Worm (Caenorhabditis elegans) whole organism, L4 larva: Measurements from ENCODE around the gene T05C7.7.

ENCODE experiments used
- ces-1 ChIP-seq: fragments of 150-350 bp; sonication (generic microtip); optimal IDR thresholded peaks from 4 replicates; lab custom pipeline; 2014; ENCODE audit warnings: missing biosample characterization, missing genetic modification reagents, missing genetic modification characterization
- dmd-8 ChIP-seq: fragments of 200-800 bp; sonication (Bioruptor generic); IDR thresholded peaks from 2 replicates; pipeline ENCODE4 v1.3.6; 2022; ENCODE audit warnings: missing genetic modification characterization, missing compliant biosample characterization
- dmd-9 ChIP-seq: fragments of 200-800 bp; sonication (Bioruptor generic); IDR thresholded peaks from 2 replicates; pipeline ENCODE4 v1.3.6; 2022; ENCODE audit warnings: missing genetic modification reagents, missing genetic modification characterization, missing compliant biosample characterization
- mxl-2 ChIP-seq: fragments of 200-800 bp; sonication (Bioruptor generic); conservative IDR thresholded peaks from 2 replicates; pipeline ENCODE4 v1.3.6; 2022; ENCODE audit warnings: missing genetic modification reagents, missing genetic modification characterization, missing compliant biosample characterization
- nhr-48 ChIP-seq: sonication (generic microtip); optimal IDR thresholded peaks from 2 replicates; lab custom pipeline; 2016; ENCODE audit warnings: mild to moderate bottlenecking, missing genetic modification characterization, missing compliant biosample characterization
- php-3 ChIP-seq: fragments of 200-800 bp; sonication (Bioruptor generic); IDR thresholded peaks from 2 replicates; pipeline ENCODE4 v1.3.6; 2022; ENCODE audit warnings: missing genetic modification reagents, missing genetic modification characterization, missing compliant biosample characterization
- rbr-2 ChIP-seq: sonication (generic microtip); optimal IDR thresholded peaks from 2 replicates; lab custom pipeline; 2016; ENCODE audit warnings: missing genotype, missing genetic modification characterization, missing compliant biosample characterization
- snpc-4 ChIP-seq: fragments of 150-350 bp; optimal IDR thresholded peaks from 2 replicates; lab custom pipeline; 2014; ENCODE audit warnings: missing biosample characterization, missing genetic modification characterization
- unc-62 ChIP-seq, 3 experiments: fragments of 150-350 bp in 1 of 3; sonication (generic microtip); optimal IDR thresholded peaks in 2 of 3; peaks in 1 of 3; 1 replicate in 1 of 3; 2 replicates in 2 of 3; lab custom pipeline; 2014 to 2017; ENCODE audit warnings: missing biosample characterization in 3 of 3, missing genetic modification characterization in 3 of 3, missing genetic modification reagents in 3 of 3, missing genotype in 1 of 3
- ztf-11 ChIP-seq: fragments of 150-350 bp; optimal IDR thresholded peaks from 2 replicates; lab custom pipeline; 2014; ENCODE audit warnings: missing biosample characterization, missing genetic modification characterization

- TF ChIP-seq nhr-48 (tag; lab: Kevin White, UChicago) (peak; percentile 34), unc-62 (GFP tag; optimal IDR thresholded peaks at IDR 0.05 in 1 of 2; lab: Kevin White, UChicago) (peak in 1 of 2 experiments; percentile 51), unc-62 (tag; optimal IDR thresholded peaks at IDR 0.05; lab: Kevin White, UChicago) (no peak), mxl-2 (no peak), php-3 (GFP tag; lab: Robert Waterston, UW) (0 out of 2 replicates have a peak, but pooled peaks have one; percentile 22), rbr-2 (tag; lab: Kevin White, UChicago) (peak; percentile 41), snpc-4 (tag; lab: Kevin White, UChicago) (no peak), ces-1 (no peak), ztf-11 (tag; lab: Kevin White, UChicago) (no peak), dmd-9 (GFP tag; lab: Robert Waterston, UW) (no peak), dmd-8 (GFP tag; lab: Robert Waterston, UW) (no peak)
These were observed 10.3 kb upstream of the T05C7.7 start for ce11 chrIV:51219-51618.
